Worm (Caenorhabditis elegans): ENCODE data around the gene srx-39.

- no peak for TF ChIP-seq nhr-12 (tag; optimal IDR thresholded peaks at IDR 0.05)
- TF ChIP-seq unc-39 (tag; optimal IDR thresholded peaks at IDR 0.05), result no peak
- no peak for TF ChIP-seq ces-1 (GFP tag; optimal IDR thresholded peaks at IDR 0.05)
- no peak for TF ChIP-seq lsy-2 (tag; optimal IDR thresholded peaks at IDR 0.05)
- no peak for TF ChIP-seq blmp-1 (tag; optimal IDR thresholded peaks at IDR 0.05)
- TF ChIP-seq snpc-4 (tag; optimal IDR thresholded peaks at IDR 0.05), result no peak
- no peak for TF ChIP-seq nhr-28 (tag; optimal IDR thresholded peaks at IDR 0.05)
- no peak for TF ChIP-seq nhr-76 (tag; optimal IDR thresholded peaks at IDR 0.05)
- no peak for TF ChIP-seq nhr-2 (tag; optimal IDR thresholded peaks at IDR 0.05)
Measured at ce11 chrV:5119679-5120078, 37.9 kb downstream of the srx-39 start, which contains the start of gene sid-1.

Measured in whole organism, mixed stage, embryonic.